Fruit fly (Drosophila melanogaster): ENCODE results near the gene CkIalpha.

Gene CkIalpha

dm6 chrX:12665112-12665795, 11.8 kb downstream of the CkIalpha start (continued):
- no peak for TF ChIP-seq CG16813 (GFP tag; IDR thresholded peaks at IDR 0.05; ENCODE audit: partially characterized antibody)
- TF ChIP-seq dimm (GFP tag; IDR thresholded peaks at IDR 0.05): no peak; the same call in 1 of the 2 replicates
- no peak for TF ChIP-seq Dll (GFP tag; IDR thresholded peaks at IDR 0.05; ENCODE audit: partially characterized antibody)
- peak; percentile 93 for TF ChIP-seq sob (GFP tag; IDR thresholded peaks at IDR 0.05)
- peak; percentile 92 for TF ChIP-seq CG14441 (GFP tag; IDR thresholded peaks at IDR 0.05)
- TF ChIP-seq Doc3 (GFP tag; IDR thresholded peaks at IDR 0.05; ENCODE audit: partially characterized antibody): no peak
- peak; percentile 8 for TF ChIP-seq tx (GFP tag; optimal IDR thresholded peaks at IDR 0.05)
- peak; percentile 67 for TF ChIP-seq CG11723 (GFP tag; optimal IDR thresholded peaks at IDR 0.05)
- peak; percentile 80 for TF ChIP-seq CG2202 (tag; optimal IDR thresholded peaks at IDR 0.05)
- TF ChIP-seq dpn (GFP tag; optimal IDR thresholded peaks at IDR 0.05): peak; percentile 73 to 90
- TF ChIP-seq eve (GFP tag; optimal IDR thresholded peaks at IDR 0.05): peak in 1 of 2 experiments; percentile 90
- peak; percentile 84 for TF ChIP-seq schlank (tag; optimal IDR thresholded peaks at IDR 0.05)
- TF ChIP-seq CG10543 (GFP tag; optimal IDR thresholded peaks at IDR 0.05): peak; percentile 75
- TF ChIP-seq CG17186 (GFP tag; optimal IDR thresholded peaks at IDR 0.05): peak; percentile 27
- peak; percentile 13 for TF ChIP-seq Ets97D (GFP tag; optimal IDR thresholded peaks at IDR 0.05)
- TF ChIP-seq CG5953 (GFP tag; IDR thresholded peaks at IDR 0.05): peak; percentile 80
- TF ChIP-seq Fer2 (tag; optimal IDR thresholded peaks at IDR 0.05): peak; percentile 77
- TF ChIP-seq knrl (GFP tag; IDR thresholded peaks at IDR 0.05; ENCODE audit: partially characterized antibody): no peak; the same call in 2 of the 3 replicates
- peak; percentile 39; the same call in 1 of the 2 replicates for TF ChIP-seq Bgb (GFP tag; IDR thresholded peaks at IDR 0.05; ENCODE audit: partially characterized antibody)
- TF ChIP-seq CG4854 (GFP tag; optimal IDR thresholded peaks at IDR 0.05): peak; percentile 75
- TF ChIP-seq lbe (GFP tag; optimal IDR thresholded peaks at IDR 0.05): peak; percentile 82
- peak; percentile 35 for TF ChIP-seq Camta (GFP tag; optimal IDR thresholded peaks at IDR 0.05)
- peak; percentile 78 for TF ChIP-seq CG10274 (GFP tag; optimal IDR thresholded peaks at IDR 0.05)
- peak; percentile 89 for TF ChIP-seq CG7372 (GFP tag; IDR thresholded peaks at IDR 0.05)
- TF ChIP-seq CG6254 (GFP tag; optimal IDR thresholded peaks at IDR 0.05): peak; percentile 75
- peak; percentile 86 for TF ChIP-seq Abd-B (GFP tag; optimal IDR thresholded peaks at IDR 0.05)
- TF ChIP-seq exex (tag; optimal IDR thresholded peaks at IDR 0.05): peak; percentile 46
- TF ChIP-seq Dp (GFP tag; optimal IDR thresholded peaks at IDR 0.05): no peak
- TF ChIP-seq B-H2 (GFP tag; optimal IDR thresholded peaks at IDR 0.05): no peak
- no peak for TF ChIP-seq Dref (GFP tag; IDR thresholded peaks at IDR 0.05)
- peak; percentile 85 for TF ChIP-seq CG17568 (GFP tag; optimal IDR thresholded peaks at IDR 0.05)
- TF ChIP-seq ato (GFP tag; IDR thresholded peaks at IDR 0.05; ENCODE audit: partially characterized antibody): no peak
- peak; percentile 39 for TF ChIP-seq chn (GFP tag; optimal IDR thresholded peaks at IDR 0.05)
- TF ChIP-seq bigmax (GFP tag; optimal IDR thresholded peaks at IDR 0.05): peak; percentile 5
- peak; percentile 80 for TF ChIP-seq CG15601 (tag; optimal IDR thresholded peaks at IDR 0.05)
- peak; percentile 77 for TF ChIP-seq odd (GFP tag; optimal IDR thresholded peaks at IDR 0.05)
- peak; percentile 62 for TF ChIP-seq CG18011 (GFP tag; optimal IDR thresholded peaks at IDR 0.05)
- TF ChIP-seq insv (GFP tag; optimal IDR thresholded peaks at IDR 0.05): peak in 1 of 2 experiments; percentile 40
- no peak for TF ChIP-seq emc (GFP tag; optimal IDR thresholded peaks at IDR 0.05)
- no peak for TF ChIP-seq HmgD (GFP tag; optimal IDR thresholded peaks at IDR 0.05)
- TF ChIP-seq CG4404 (GFP tag; IDR thresholded peaks at IDR 0.05): peak; percentile 85
- peak; percentile 77 for TF ChIP-seq trem (tag; optimal IDR thresholded peaks at IDR 0.05)
- TF ChIP-seq gsb (GFP tag; IDR thresholded peaks at IDR 0.05): peak; percentile 86
- no peak for TF ChIP-seq HLH4C (GFP tag; IDR thresholded peaks at IDR 0.05; ENCODE audit: partially characterized antibody)
- no peak for TF ChIP-seq CG7271 (tag; optimal IDR thresholded peaks at IDR 0.05)
- TF ChIP-seq zfh1 (GFP tag; IDR thresholded peaks at IDR 0.05): peak; percentile 92
- peak; percentile 89 for TF ChIP-seq CG32772 (GFP tag; IDR thresholded peaks at IDR 0.05)
- TF ChIP-seq PHDP (tag; optimal IDR thresholded peaks at IDR 0.05): peak; percentile 88

Measured in whole organism, embryonic.